Fruit fly (Drosophila melanogaster) Kc167 (cell line): ENCODE measurements around the gene cbt.

Experiments
- h ChIP-seq: fragments of >200 bp; optimal IDR thresholded peaks from 3 replicates; lab custom pipeline; 2018; ENCODE audit warnings: missing external identifiers
- insv ChIP-seq: fragments of >200 bp; optimal IDR thresholded peaks from 3 replicates; lab custom pipeline; 2018; ENCODE audit warnings: missing external identifiers
- psq ChIP-seq: fragments of >200 bp; optimal IDR thresholded peaks from 2 replicates; lab custom pipeline; 2017; ENCODE audit warnings: missing external identifiers
- ttk ChIP-seq: sonication (Bioruptor generic); optimal IDR thresholded peaks from 2 replicates; lab custom pipeline; 2017; ENCODE audit warnings: missing external identifiers

DNA sequence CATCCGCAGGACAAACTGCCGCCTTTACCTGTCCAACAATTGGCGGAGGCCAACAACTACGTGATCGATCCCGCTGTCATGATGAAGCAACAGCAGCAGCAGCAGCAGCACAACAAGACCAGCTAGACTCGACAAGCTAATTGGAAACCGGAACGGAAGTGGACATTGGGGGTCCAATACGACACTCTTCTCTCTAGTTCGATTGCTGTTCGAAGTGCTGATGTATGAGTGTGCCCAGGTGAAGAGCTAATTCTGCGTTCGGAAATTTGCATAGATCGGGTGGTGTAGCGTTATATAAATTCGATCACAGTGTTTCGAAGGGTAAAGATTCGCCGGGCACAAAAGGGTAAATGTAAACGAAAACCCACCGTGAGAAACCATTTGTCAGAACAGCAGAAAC is 32.4 kb downstream of the cbt start:
- TF ChIP-seq ttk (lab: Kevin White, UChicago) (no peak), h (lab: Kevin White, UChicago) (no peak), psq (lab: Kevin White, UChicago) (no peak), insv (lab: Kevin White, UChicago) (no peak)
